Fruit fly (Drosophila melanogaster) S2 (cell line): ENCODE data around the gene Gat.

Experiments used
- CG8478 ChIP-seq: fragments of >200 bp; optimal IDR thresholded peaks from 2 replicates; lab custom pipeline; 2018
- CTCF ChIP-seq, 2 experiments: fragments of >200 bp; optimal IDR thresholded peaks; 2 replicates each; lab custom pipeline; 2018

DNA sequence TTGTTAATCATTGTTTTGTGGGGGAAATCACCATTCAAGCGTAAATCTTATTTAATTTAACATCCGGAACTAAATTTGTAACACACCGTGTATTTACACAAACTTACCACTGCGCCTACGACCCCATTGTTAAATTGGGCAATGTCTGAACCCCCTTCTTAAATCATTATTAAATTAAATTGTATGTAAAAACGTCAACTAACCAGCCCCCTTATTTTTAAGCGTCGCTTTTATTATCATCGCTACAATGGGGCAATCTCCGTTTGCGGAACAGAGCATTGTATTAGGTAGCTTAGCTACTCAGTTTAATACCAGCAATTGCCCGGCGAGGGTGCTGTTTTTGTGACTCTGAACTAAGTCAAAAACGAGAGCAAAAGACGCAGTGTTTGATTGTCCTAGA lies at the start of gene Gat:
- TF ChIP-seq CG8478 (lab: Kevin White, UChicago) (no peak), CTCF (optimal IDR thresholded peaks at IDR 0.05; lab: Kevin White, UChicago) (no peak)
